Fruit fly (Drosophila melanogaster) whole organism, adult: ENCODE data around the gene CCT2.
"Not testable (repeated sequence)": the region's sequence is repeated elsewhere in the genome, so short reads cannot be mapped to it uniquely, and the experiment has no call there.

Source experiments
- CG11617 ChIP-seq: fragments of 200-800 bp; sonication (Bioruptor generic); optimal IDR thresholded peaks from 2 replicates; lab custom pipeline; 2017; ENCODE audit warnings: mild to moderate bottlenecking, missing biosample characterization, missing genetic modification reagents, missing genetic modification characterization
- CG12768 ChIP-seq: fragments of 200-800 bp; sonication (Bioruptor generic); optimal IDR thresholded peaks from 2 replicates; lab custom pipeline; 2017; ENCODE audit warnings: missing biosample characterization, missing genetic modification characterization, mild to moderate bottlenecking, moderate library complexity, missing genetic modification reagents
- CG14711 ChIP-seq: fragments of 200-800 bp; sonication (Bioruptor generic); optimal IDR thresholded peaks from 2 replicates; lab custom pipeline; 2018; ENCODE audit warnings: missing biosample characterization, mild to moderate bottlenecking, missing genetic modification characterization, moderate library complexity
- CG1620 ChIP-seq: fragments of 200-800 bp; sonication (Bioruptor generic); optimal IDR thresholded peaks from 2 replicates; lab custom pipeline; 2016; ENCODE audit warnings: missing biosample characterization, missing genetic modification characterization
- CG33017 ChIP-seq: fragments of 200-800 bp; sonication (Bioruptor generic); optimal IDR thresholded peaks from 2 replicates; lab custom pipeline; 2018; ENCODE audit warnings: missing biosample characterization, mild to moderate bottlenecking, missing genetic modification characterization, moderate library complexity
- CG5204 ChIP-seq: fragments of 200-800 bp; sonication (Bioruptor generic); optimal IDR thresholded peaks from 2 replicates; lab custom pipeline; 2016; ENCODE audit warnings: missing biosample characterization, missing genetic modification characterization
- CG7045 ChIP-seq: fragments of 200-800 bp; sonication (Bioruptor generic); optimal IDR thresholded peaks from 2 replicates; lab custom pipeline; 2017; ENCODE audit warnings: missing biosample characterization, mild to moderate bottlenecking, missing genetic modification characterization
- CG7101 ChIP-seq: fragments of 200-800 bp; sonication (Bioruptor generic); optimal IDR thresholded peaks from 2 replicates; lab custom pipeline; 2018; ENCODE audit warnings: missing biosample characterization, mild to moderate bottlenecking, missing genetic modification characterization, moderate library complexity
- Clk ChIP-seq: fragments of 200-800 bp; sonication (Bioruptor generic); optimal IDR thresholded peaks from 2 replicates; lab custom pipeline; 2017; ENCODE audit warnings: missing biosample characterization, missing genetic modification characterization
- Crg-1 ChIP-seq: fragments of 200-800 bp; sonication (Bioruptor generic); optimal IDR thresholded peaks from 2 replicates; lab custom pipeline; 2016; ENCODE audit warnings: missing biosample characterization, missing genetic modification characterization
- Hr96 ChIP-seq: fragments of 200-800 bp; sonication (Bioruptor generic); optimal IDR thresholded peaks from 2 replicates; lab custom pipeline; 2016; ENCODE audit warnings: missing biosample characterization, missing genetic modification characterization
- Mnt ChIP-seq: fragments of 200-800 bp; sonication (Bioruptor generic); optimal IDR thresholded peaks from 2 replicates; lab custom pipeline; 2016; ENCODE audit warnings: missing biosample characterization, mild to moderate bottlenecking, missing genetic modification characterization
- bab1 ChIP-seq: fragments of 200-800 bp; sonication (Bioruptor generic); optimal IDR thresholded peaks from 3 replicates; lab custom pipeline; 2019; ENCODE audit warnings: missing biosample characterization, mild to moderate bottlenecking, missing genetic modification characterization, moderate library complexity
- cic ChIP-seq: fragments of 200-800 bp; sonication (Bioruptor generic); optimal IDR thresholded peaks from 2 replicates; lab custom pipeline; 2017; ENCODE audit warnings: missing biosample characterization, mild to moderate bottlenecking, missing genetic modification characterization, moderate library complexity
- cnc ChIP-seq, 2 experiments: fragments of >200 bp; optimal IDR thresholded peaks; 2 replicates each; lab custom pipeline; 2017
- kay ChIP-seq: fragments of 200-800 bp; sonication (Bioruptor generic); peaks from one replicate; lab custom pipeline; 2016; ENCODE audit warnings: missing biosample characterization, missing genetic modification characterization, borderline replicate concordance
- ovo ChIP-seq: fragments of 200-800 bp; sonication (Bioruptor generic); optimal IDR thresholded peaks from 2 replicates; lab custom pipeline; 2016; ENCODE audit warnings: missing biosample characterization, missing genetic modification characterization
- pad ChIP-seq: fragments of 200-800 bp; sonication (Bioruptor generic); optimal IDR thresholded peaks from 3 replicates; lab custom pipeline; 2017; ENCODE audit warnings: missing biosample characterization, missing genetic modification characterization, mild to moderate bottlenecking, moderate library complexity, missing genetic modification reagents
- tj ChIP-seq: fragments of 200-800 bp; sonication (Bioruptor generic); optimal IDR thresholded peaks from 3 replicates; lab custom pipeline; 2017; ENCODE audit warnings: missing biosample characterization, mild to moderate bottlenecking, missing genetic modification characterization, moderate library complexity
- toe ChIP-seq: fragments of 200-800 bp; sonication (Bioruptor generic); optimal IDR thresholded peaks from 2 replicates; lab custom pipeline; 2016; ENCODE audit warnings: missing biosample characterization, missing genetic modification characterization

The CCT2 gene

dm6 chrX:9078263-9078662 is 11.1 kb upstream of the CCT2 start, which contains the start of gene CG44325:
Gene CG44325 (minus strand): TSS chrX:9078499.
- no peak for TF ChIP-seq pad
- TF ChIP-seq bab1 (GFP tag; lab: Kevin White, UChicago): peak; percentile 27
- TF ChIP-seq CG11617 (GFP tag; lab: Kevin White, UChicago): no peak
- TF ChIP-seq CG14711 (tag; lab: Kevin White, UChicago): no peak
- TF ChIP-seq CG5204 (GFP tag; lab: Kevin White, UChicago): no peak
- TF ChIP-seq tj (GFP tag; lab: Kevin White, UChicago): no peak

DNA sequence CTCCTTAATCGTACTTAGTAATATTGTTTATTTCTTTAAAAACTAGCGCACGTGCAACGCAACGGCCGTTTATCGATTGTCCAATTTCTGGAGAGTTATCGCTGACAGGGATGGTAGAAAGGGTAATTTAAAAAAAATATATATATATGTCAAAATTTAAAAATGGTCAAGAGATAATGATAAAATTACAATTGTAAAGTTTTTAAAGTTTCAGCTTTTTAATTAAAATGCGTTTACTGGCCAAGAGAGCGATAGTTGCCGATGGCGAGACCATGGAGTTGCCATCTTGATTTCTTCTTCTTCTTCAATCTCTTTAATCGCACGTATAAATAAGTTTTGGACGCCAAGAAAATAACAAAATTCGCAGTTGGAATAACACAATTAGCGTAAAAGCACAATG is 8.4 kb upstream of the CCT2 start, which contains the start of the genes CG7246 and HP1b:
CG7246 (minus strand) TSS at position 96 of the 400 bp plus-strand sequence.
HP1b (plus strand) TSS at position 102 of the 400 bp plus-strand sequence.
- TF ChIP-seq Crg-1 (GFP tag; lab: Kevin White, UChicago) (no peak), toe (GFP tag; lab: Kevin White, UChicago) (peak; percentile 28), Mnt (GFP tag; lab: Kevin White, UChicago) (peak; percentile 97), Hr96 (GFP tag; lab: Kevin White, UChicago) (no peak), CG33017 (tag; lab: Kevin White, UChicago) (peak; percentile 20), CG7045 (GFP tag; lab: Kevin White, UChicago) (peak; percentile 40), pad (peak; percentile 24), CG7101 (tag; lab: Kevin White, UChicago) (peak; percentile 73), bab1 (GFP tag; lab: Kevin White, UChicago) (peak; percentile 90), tj (GFP tag; lab: Kevin White, UChicago) (peak; percentile 43), ovo (GFP tag; lab: Kevin White, UChicago) (no peak), cic (GFP tag; lab: Kevin White, UChicago) (no peak), CG5204 (GFP tag; lab: Kevin White, UChicago) (peak; percentile 60), kay (GFP tag; lab: Kevin White, UChicago) (no peak), cnc (optimal IDR thresholded peaks at IDR 0.05; lab: Kevin White, UChicago) (no peak), CG14711 (tag; lab: Kevin White, UChicago) (peak; percentile 79), Clk (GFP tag; lab: Kevin White, UChicago) (no peak), CG12768 (GFP tag; lab: Kevin White, UChicago) (peak; percentile 11), CG1620 (GFP tag; lab: Kevin White, UChicago) (peak; percentile 59), CG11617 (GFP tag; lab: Kevin White, UChicago) (peak; percentile 72)

DNA sequence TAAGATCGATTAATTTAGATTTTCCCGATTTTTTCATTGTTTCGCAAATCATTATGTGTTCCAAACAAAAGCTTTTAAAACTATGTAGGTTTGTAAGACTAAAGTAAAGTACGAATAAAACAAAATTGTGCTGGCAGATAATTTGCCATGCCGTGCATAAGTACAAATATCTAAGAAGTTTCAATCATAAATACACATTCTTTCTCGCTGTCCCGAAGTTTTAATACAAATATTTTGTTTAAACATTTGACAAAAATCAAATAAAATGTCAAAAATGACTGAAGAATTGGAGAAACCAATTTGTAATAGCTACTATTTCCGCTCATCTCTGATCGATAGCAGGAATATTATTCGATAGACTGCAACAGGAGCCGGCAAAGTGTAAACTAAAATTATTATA is 6.7 kb upstream of the CCT2 start, which contains the start of gene APC4:
APC4 (plus strand) TSS at position 332 of the 400 bp plus-strand sequence.
- TF ChIP-seq cnc (optimal IDR thresholded peaks at IDR 0.05; lab: Kevin White, UChicago): no peak
- TF ChIP-seq kay (GFP tag; lab: Kevin White, UChicago): no peak
- TF ChIP-seq CG7045 (GFP tag; lab: Kevin White, UChicago): no peak
- peak; percentile 2 for TF ChIP-seq CG14711 (tag; lab: Kevin White, UChicago)
- TF ChIP-seq Crg-1 (GFP tag; lab: Kevin White, UChicago): no peak
- no peak for TF ChIP-seq CG33017 (tag; lab: Kevin White, UChicago)
- TF ChIP-seq tj (GFP tag; lab: Kevin White, UChicago): peak; percentile 20
- peak; percentile 26 for TF ChIP-seq CG11617 (GFP tag; lab: Kevin White, UChicago)
- peak; percentile 65 for TF ChIP-seq toe (GFP tag; lab: Kevin White, UChicago)
- peak; percentile 9 for TF ChIP-seq CG1620 (GFP tag; lab: Kevin White, UChicago)
- TF ChIP-seq Clk (GFP tag; lab: Kevin White, UChicago): no peak
- peak; percentile 33 for TF ChIP-seq CG7101 (tag; lab: Kevin White, UChicago)
- TF ChIP-seq ovo (GFP tag; lab: Kevin White, UChicago): no peak
- no peak for TF ChIP-seq CG5204 (GFP tag; lab: Kevin White, UChicago)
- peak; percentile 31 for TF ChIP-seq pad

DNA sequence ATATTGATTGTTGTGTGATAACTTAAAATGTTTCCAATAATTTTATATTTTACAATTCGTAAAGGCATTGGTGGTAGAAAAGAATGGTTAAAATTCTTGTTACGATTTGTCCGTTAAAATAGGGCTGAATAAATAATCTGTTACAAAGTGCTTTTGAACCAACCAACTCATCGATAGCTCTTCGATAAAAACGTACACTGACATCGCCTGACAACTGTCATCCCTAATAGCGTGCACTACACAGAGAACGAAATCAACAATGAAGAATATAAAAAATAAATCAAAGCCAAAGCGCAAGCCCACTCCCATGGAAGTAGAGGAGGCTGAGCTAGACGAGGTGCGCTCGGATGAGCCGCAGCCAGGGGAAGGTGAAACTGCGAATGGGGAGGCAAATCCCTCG is 3.6 kb upstream of the CCT2 start, which contains the start of gene CG32708:
CG32708 (plus strand) TSS at position 207 of the 400 bp plus-strand sequence.
- TF ChIP-seq CG33017 (tag; lab: Kevin White, UChicago) (no peak), bab1 (GFP tag; lab: Kevin White, UChicago) (peak; percentile 66), Mnt (GFP tag; lab: Kevin White, UChicago) (peak; percentile 43), CG5204 (GFP tag; lab: Kevin White, UChicago) (no peak), CG14711 (tag; lab: Kevin White, UChicago) (no peak), tj (GFP tag; lab: Kevin White, UChicago) (no peak), cnc (optimal IDR thresholded peaks at IDR 0.05; lab: Kevin White, UChicago) (no peak)

dm6 chrX:9086702-9087179 is 2.6 kb upstream of the CCT2 start, which contains the start of gene CG32706:
Gene CG32706 (plus strand): TSS chrX:9087129.
- not testable (repeated sequence) for TF ChIP-seq Crg-1, cic, Hr96 (GFP tag; lab: Kevin White, UChicago)

- TF ChIP-seq cnc (optimal IDR thresholded peaks at IDR 0.05; lab: Kevin White, UChicago); bab1 (GFP tag; lab: Kevin White, UChicago); ovo (GFP tag; lab: Kevin White, UChicago): not testable (repeated sequence)
Measured at dm6 chrX:9087920-9088417, 1.3 kb upstream of the CCT2 start, which contains the start of gene CG6999. Gene CG6999 (plus strand): TSS chrX:9088367.
